Worm (Caenorhabditis elegans) whole organism, mixed stage, embryonic: ENCODE data around the gene fbxb-62.
"Not testable (repeated sequence)": the region's sequence is repeated elsewhere in the genome, so short reads cannot be mapped to it uniquely, and the experiment has no call there.

ENCODE experiments used
- M03D4.4 ChIP-seq: sonication (generic microtip); optimal IDR thresholded peaks from 2 replicates; lab custom pipeline; 2017; ENCODE audit warnings: mild to moderate bottlenecking, missing genetic modification characterization, missing compliant biosample characterization
- blmp-1 ChIP-seq: fragments of 150-350 bp; optimal IDR thresholded peaks from 2 replicates; lab custom pipeline; 2014; ENCODE audit warnings: missing biosample characterization, missing genetic modification characterization
- ceh-39 ChIP-seq: fragments of 150-350 bp; optimal IDR thresholded peaks from 2 replicates; lab custom pipeline; 2014; ENCODE audit warnings: missing biosample characterization, missing genetic modification characterization
- ceh-43 ChIP-seq: fragments of 200-800 bp; sonication (Bioruptor generic); optimal IDR thresholded peaks from 2 replicates; lab custom pipeline; 2018; ENCODE audit warnings: mild to moderate bottlenecking, missing genetic modification characterization, moderate library complexity, missing compliant biosample characterization
- ceh-83 ChIP-seq: fragments of 200-800 bp; sonication (Bioruptor generic); optimal IDR thresholded peaks from 2 replicates; lab custom pipeline; 2018; ENCODE audit warnings: mild to moderate bottlenecking, missing genetic modification characterization, missing compliant biosample characterization
- ces-1 ChIP-seq: fragments of 150-350 bp; optimal IDR thresholded peaks from 2 replicates; lab custom pipeline; 2014; ENCODE audit warnings: missing biosample characterization, missing genetic modification reagents, missing genetic modification characterization
- cnd-1 ChIP-seq: fragments of 200-800 bp; sonication (Bioruptor generic); optimal IDR thresholded peaks from 2 replicates; lab custom pipeline; 2018; ENCODE audit warnings: mild to moderate bottlenecking, missing genetic modification characterization, missing compliant biosample characterization
- drap-1 ChIP-seq: fragments of 200-800 bp; sonication (Bioruptor generic); optimal IDR thresholded peaks from 3 replicates; lab custom pipeline; 2018; ENCODE audit warnings: mild to moderate bottlenecking, missing genetic modification characterization, missing compliant biosample characterization
- elt-1 ChIP-seq: sonication (generic microtip); optimal IDR thresholded peaks from 2 replicates; lab custom pipeline; 2017; ENCODE audit warnings: missing genetic modification characterization, mild to moderate bottlenecking, missing compliant biosample characterization, antibody characterized with exemption, moderate library complexity, borderline replicate concordance; ENCODE audit not compliant: insufficient read depth
- elt-3 ChIP-seq: fragments of 150-350 bp; optimal IDR thresholded peaks from 2 replicates; lab custom pipeline; 2014; ENCODE audit warnings: missing biosample characterization, missing genetic modification characterization
- flh-1 ChIP-seq: fragments of 200-800 bp; sonication (Bioruptor generic); optimal IDR thresholded peaks from 2 replicates; lab custom pipeline; 2018; ENCODE audit warnings: mild to moderate bottlenecking, missing genetic modification characterization, moderate library complexity, missing compliant biosample characterization
- ham-2 ChIP-seq: fragments of 200-800 bp; sonication (Bioruptor generic); optimal IDR thresholded peaks from 2 replicates; lab custom pipeline; 2018; ENCODE audit warnings: mild to moderate bottlenecking, missing genetic modification characterization, missing compliant biosample characterization
- lin-13 ChIP-seq: fragments of 150-350 bp; optimal IDR thresholded peaks from 2 replicates; lab custom pipeline; 2014; ENCODE audit warnings: missing biosample characterization, missing genetic modification characterization
- lsy-2 ChIP-seq: fragments of 150-350 bp; optimal IDR thresholded peaks from 2 replicates; lab custom pipeline; 2014; ENCODE audit warnings: missing biosample characterization, missing genetic modification characterization
- mab-5 ChIP-seq: fragments of 150-350 bp; optimal IDR thresholded peaks from 2 replicates; lab custom pipeline; 2014; ENCODE audit warnings: missing biosample characterization, missing genetic modification characterization
- mls-2 ChIP-seq: sonication (generic microtip); optimal IDR thresholded peaks from 2 replicates; lab custom pipeline; 2016; ENCODE audit warnings: mild to moderate bottlenecking, missing genetic modification characterization, moderate library complexity, missing compliant biosample characterization
- nhr-12 ChIP-seq: fragments of 150-350 bp; optimal IDR thresholded peaks from 2 replicates; lab custom pipeline; 2014; ENCODE audit warnings: missing biosample characterization, missing genetic modification characterization
- nhr-2 ChIP-seq: fragments of 150-350 bp; optimal IDR thresholded peaks from 2 replicates; lab custom pipeline; 2014; ENCODE audit warnings: missing biosample characterization, missing genetic modification characterization
- nhr-237 ChIP-seq: fragments of 150-350 bp; optimal IDR thresholded peaks from 2 replicates; lab custom pipeline; 2014; ENCODE audit warnings: missing biosample characterization, missing genetic modification characterization
- nhr-28 ChIP-seq: fragments of 150-350 bp; optimal IDR thresholded peaks from 2 replicates; lab custom pipeline; 2014; ENCODE audit warnings: missing biosample characterization, missing genetic modification characterization
- nhr-76 ChIP-seq: sonication (generic microtip); optimal IDR thresholded peaks from 2 replicates; lab custom pipeline; 2017; ENCODE audit warnings: missing biosample characterization, missing genetic modification characterization
- pha-4 ChIP-seq: fragments of 150-350 bp; optimal IDR thresholded peaks from 2 replicates; lab custom pipeline; 2018; ENCODE audit warnings: missing biosample characterization, missing genetic modification reagents, missing genetic modification characterization
- sem-2 ChIP-seq: fragments of 200-800 bp; sonication (Bioruptor generic); optimal IDR thresholded peaks from 2 replicates; lab custom pipeline; 2018; ENCODE audit warnings: mild to moderate bottlenecking, missing genetic modification characterization, missing compliant biosample characterization
- snpc-4 ChIP-seq: fragments of 150-350 bp; optimal IDR thresholded peaks from 2 replicates; lab custom pipeline; 2014; ENCODE audit warnings: missing biosample characterization, missing genetic modification characterization
- sptf-1 ChIP-seq: sonication (generic microtip); optimal IDR thresholded peaks from 2 replicates; lab custom pipeline; 2017; ENCODE audit warnings: mild to moderate bottlenecking, missing genetic modification characterization, moderate library complexity, missing compliant biosample characterization
- tbx-8 ChIP-seq: fragments of 200-800 bp; sonication (Bioruptor generic); optimal IDR thresholded peaks from 2 replicates; lab custom pipeline; 2018; ENCODE audit warnings: mild to moderate bottlenecking, missing genetic modification characterization, moderate library complexity, missing compliant biosample characterization
- unc-120 ChIP-seq: sonication (generic microtip); optimal IDR thresholded peaks from 2 replicates; lab custom pipeline; 2017; ENCODE audit warnings: missing genetic modification characterization, missing compliant biosample characterization; ENCODE audit not compliant: poor library complexity, severe bottlenecking
- unc-39 ChIP-seq: fragments of 150-350 bp; optimal IDR thresholded peaks from 2 replicates; lab custom pipeline; 2014; ENCODE audit warnings: missing biosample characterization, missing genetic modification characterization
- unc-62 ChIP-seq: fragments of 150-350 bp; optimal IDR thresholded peaks from 2 replicates; lab custom pipeline; 2014; ENCODE audit warnings: missing biosample characterization, missing genetic modification reagents, missing genetic modification characterization
- zip-8 ChIP-seq: fragments of 150-350 bp; optimal IDR thresholded peaks from 2 replicates; lab custom pipeline; 2014; ENCODE audit warnings: missing biosample characterization, missing genetic modification characterization
- ztf-11 ChIP-seq: fragments of 150-350 bp; optimal IDR thresholded peaks from 2 replicates; lab custom pipeline; 2014; ENCODE audit warnings: missing biosample characterization, missing genetic modification characterization

fbxb-62 gene

ce11 chrV:19278488-19278887, 23.3 kb downstream of the fbxb-62 start:
- no peak for TF ChIP-seq nhr-237 (tag; lab: Kevin White, UChicago)
- no peak for TF ChIP-seq unc-120
- no peak for TF ChIP-seq drap-1 (GFP tag; lab: Kevin White, UChicago)
- TF ChIP-seq zip-8 (tag; lab: Kevin White, UChicago) = no peak
- TF ChIP-seq M03D4.4 (tag; lab: Kevin White, UChicago) = no peak
- no peak for TF ChIP-seq ztf-11 (tag; lab: Kevin White, UChicago)
- no peak for TF ChIP-seq blmp-1 (tag; lab: Kevin White, UChicago)
- no peak for TF ChIP-seq sptf-1 (tag; lab: Kevin White, UChicago)
- no peak for TF ChIP-seq sem-2 (GFP tag; lab: Kevin White, UChicago)
- TF ChIP-seq ham-2 (GFP tag; lab: Kevin White, UChicago) = no peak
- TF ChIP-seq nhr-28 (tag; lab: Kevin White, UChicago) = no peak
- no peak for TF ChIP-seq ceh-39
- no peak for TF ChIP-seq unc-62 (GFP tag; lab: Kevin White, UChicago)
- no peak for TF ChIP-seq flh-1 (GFP tag; lab: Kevin White, UChicago)
- TF ChIP-seq elt-3 (tag; lab: Kevin White, UChicago) = no peak
- no peak for TF ChIP-seq mab-5 (tag; lab: Kevin White, UChicago)
- no peak for TF ChIP-seq unc-39

ce11 chrV:19276354-19276753, 25.5 kb downstream of the fbxb-62 start:
- no peak for TF ChIP-seq elt-1 (tag; lab: Kevin White, UChicago)
- no peak for TF ChIP-seq nhr-2 (tag; lab: Kevin White, UChicago)
- no peak for TF ChIP-seq mls-2 (tag; lab: Kevin White, UChicago)
- no peak for TF ChIP-seq ceh-83 (GFP tag; lab: Kevin White, UChicago)
- TF ChIP-seq mab-5 (tag; lab: Kevin White, UChicago) = no peak
- TF ChIP-seq blmp-1 (tag; lab: Kevin White, UChicago) = no peak
- TF ChIP-seq nhr-12 (tag; lab: Kevin White, UChicago) = no peak
- no peak for TF ChIP-seq lsy-2 (tag; lab: Kevin White, UChicago)
- TF ChIP-seq snpc-4 (tag; lab: Kevin White, UChicago) = no peak
- no peak for TF ChIP-seq elt-3 (tag; lab: Kevin White, UChicago)
- no peak for TF ChIP-seq ztf-11 (tag; lab: Kevin White, UChicago)
- TF ChIP-seq unc-120 = no peak
- no peak for TF ChIP-seq zip-8 (tag; lab: Kevin White, UChicago)
- TF ChIP-seq pha-4 (tag; lab: Kevin White, UChicago) = no peak

DNA sequence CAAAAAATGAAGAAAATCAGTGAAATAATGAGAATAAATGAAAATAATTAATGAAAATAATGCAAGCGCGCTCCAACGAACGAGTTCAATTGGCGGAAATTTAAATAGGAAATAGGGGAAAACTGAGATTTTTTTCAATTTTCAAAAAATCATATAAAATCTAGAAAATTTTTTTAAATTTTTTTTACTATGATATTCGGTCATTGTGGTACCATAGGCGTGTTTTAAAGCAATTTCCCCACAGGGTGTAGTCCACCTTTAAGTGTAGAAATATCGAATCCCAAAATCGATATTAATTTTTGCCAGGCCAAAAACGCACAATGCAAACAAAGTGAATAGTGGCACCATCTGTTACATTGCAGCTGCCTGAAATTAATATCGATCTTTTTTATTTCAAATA, 37.7 kb downstream of the fbxb-62 start, which contains the start of gene F21D9.1:
Gene F21D9.1 (plus strand): TSS at position 301 of the 400 bp plus-strand sequence.
- TF ChIP-seq unc-39; snpc-4 (tag; lab: Kevin White, UChicago); blmp-1 (tag; lab: Kevin White, UChicago): not testable (repeated sequence)

ce11 chrV:19262349-19262748, 39.5 kb downstream of the fbxb-62 start, which contains the start of gene F21D9.2:
Gene F21D9.2 (minus strand): TSS chrV:19262449.
- TF ChIP-seq unc-120 (no peak), lin-13 (tag; lab: Kevin White, UChicago) (no peak)

ce11 chrV:19260686-19261085, 41.1 kb downstream of the fbxb-62 start:
- TF ChIP-seq M03D4.4 (tag; lab: Kevin White, UChicago) = no peak
- no peak for TF ChIP-seq mls-2 (tag; lab: Kevin White, UChicago)
- TF ChIP-seq ceh-39 = no peak
- TF ChIP-seq ceh-43 (GFP tag; lab: Kevin White, UChicago) = no peak
- TF ChIP-seq ceh-83 (GFP tag; lab: Kevin White, UChicago) = no peak
- no peak for TF ChIP-seq cnd-1 (tag; lab: Kevin White, UChicago)
- TF ChIP-seq nhr-2 (tag; lab: Kevin White, UChicago) = no peak
- no peak for TF ChIP-seq ham-2 (GFP tag; lab: Kevin White, UChicago)
- no peak for TF ChIP-seq tbx-8
- no peak for TF ChIP-seq sem-2 (GFP tag; lab: Kevin White, UChicago)
- TF ChIP-seq elt-1 (tag; lab: Kevin White, UChicago) = no peak
- no peak for TF ChIP-seq nhr-76 (tag; lab: Kevin White, UChicago)
- TF ChIP-seq nhr-12 (tag; lab: Kevin White, UChicago) = no peak
- TF ChIP-seq ces-1 (GFP tag; lab: Kevin White, UChicago) = no peak
- TF ChIP-seq elt-3 (tag; lab: Kevin White, UChicago) = no peak
- no peak for TF ChIP-seq lsy-2 (tag; lab: Kevin White, UChicago)
